Worm (Caenorhabditis elegans) whole organism, dauer: ENCODE results near the gene mob-4.

ENCODE experiments used
- unc-62 ChIP-seq: sonication (generic microtip); optimal IDR thresholded peaks from 2 replicates; lab custom pipeline; 2017; ENCODE audit warnings: missing biosample characterization, missing genetic modification reagents, missing genetic modification characterization

Gene mob-4

ce11 chrIII:8224769-8225168, at the start of gene mob-4:
mob-4 (plus strand) TSS chrIII:8225097.
- no peak for TF ChIP-seq unc-62 (GFP tag; lab: Kevin White, UChicago)

ce11 chrIII:8175263-8175662, 49.6 kb upstream of the mob-4 start:
- no peak for TF ChIP-seq unc-62 (GFP tag; lab: Kevin White, UChicago)

ce11 chrIII:8176265-8176664, 48.6 kb upstream of the mob-4 start, which contains the start of gene C50C3.12:
C50C3.12 (plus strand) TSS chrIII:8176565.
- TF ChIP-seq unc-62 (GFP tag; lab: Kevin White, UChicago) = no peak

- TF ChIP-seq unc-62 (GFP tag; lab: Kevin White, UChicago) = no peak
Measured at ce11 chrIII:8178924-8179323, 46.0 kb upstream of the mob-4 start, which contains the start of gene C50C3.5. C50C3.5 (plus strand) TSS chrIII:8179224.

- no peak for TF ChIP-seq unc-62 (GFP tag; lab: Kevin White, UChicago)
Measured at ce11 chrIII:8181581-8181980, 43.3 kb upstream of the mob-4 start, which contains the start of gene spc-2. spc-2 (plus strand) TSS chrIII:8181881.

ce11 chrIII:8182573-8182972, 42.3 kb upstream of the mob-4 start:
- no peak for TF ChIP-seq unc-62 (GFP tag; lab: Kevin White, UChicago)

- TF ChIP-seq unc-62 (GFP tag; lab: Kevin White, UChicago) = no peak
Measured at ce11 chrIII:8185130-8185529, 39.8 kb upstream of the mob-4 start.

- no peak for TF ChIP-seq unc-62 (GFP tag; lab: Kevin White, UChicago)
Measured at ce11 chrIII:8190505-8190904, 34.4 kb upstream of the mob-4 start, which contains the start of gene C50C3.19. C50C3.19 (plus strand) TSS chrIII:8190805.

ce11 chrIII:8191695-8192094, 33.2 kb upstream of the mob-4 start, which contains the start of gene C50C3.1:
C50C3.1 (plus strand) TSS chrIII:8191995.
- no peak for TF ChIP-seq unc-62 (GFP tag; lab: Kevin White, UChicago)

ce11 chrIII:8199060-8199459, 25.8 kb upstream of the mob-4 start:
- no peak for TF ChIP-seq unc-62 (GFP tag; lab: Kevin White, UChicago)

ce11 chrIII:8201117-8201516, 23.8 kb upstream of the mob-4 start, which contains the start of gene unc-36:
unc-36 (minus strand) TSS chrIII:8201217.
- no peak for TF ChIP-seq unc-62 (GFP tag; lab: Kevin White, UChicago)

ce11 chrIII:8201760-8202159, 23.1 kb upstream of the mob-4 start:
- TF ChIP-seq unc-62 (GFP tag; lab: Kevin White, UChicago) = no peak

- no peak for TF ChIP-seq unc-62 (GFP tag; lab: Kevin White, UChicago)
Measured at ce11 chrIII:8202754-8203153, 22.1 kb upstream of the mob-4 start, which contains the start of gene snb-5. snb-5 (plus strand) TSS chrIII:8203054.

ce11 chrIII:8209775-8210174, 15.1 kb upstream of the mob-4 start, which contains the start of gene C30A5.10:
C30A5.10 (minus strand) TSS chrIII:8209875.
- no peak for TF ChIP-seq unc-62 (GFP tag; lab: Kevin White, UChicago)

- TF ChIP-seq unc-62 (GFP tag; lab: Kevin White, UChicago) = no peak
Measured at ce11 chrIII:8211562-8211961, 13.3 kb upstream of the mob-4 start.

- no peak for TF ChIP-seq unc-62 (GFP tag; lab: Kevin White, UChicago)
Measured at ce11 chrIII:8216224-8216623, 8.7 kb upstream of the mob-4 start, which contains the start of gene unc-86. unc-86 (minus strand) TSS chrIII:8216336.

ce11 chrIII:8217919-8218318, 7.0 kb upstream of the mob-4 start, which contains the start of gene C30A5.16:
C30A5.16 (plus strand) TSS chrIII:8218219.
- TF ChIP-seq unc-62 (GFP tag; lab: Kevin White, UChicago) = no peak
